Fruit fly (Drosophila melanogaster) whole organism, adult: ENCODE measurements around the gene CG10877.

ENCODE experiments used
- CG7045 ChIP-seq: fragments of 200-800 bp; sonication (Bioruptor generic); optimal IDR thresholded peaks from 2 replicates; lab custom pipeline; 2017; ENCODE audit warnings: missing biosample characterization, mild to moderate bottlenecking, missing genetic modification characterization
- Clk ChIP-seq: fragments of 200-800 bp; sonication (Bioruptor generic); optimal IDR thresholded peaks from 2 replicates; lab custom pipeline; 2017; ENCODE audit warnings: missing biosample characterization, missing genetic modification characterization
- bab1 ChIP-seq: fragments of 200-800 bp; sonication (Bioruptor generic); optimal IDR thresholded peaks from 3 replicates; lab custom pipeline; 2019; ENCODE audit warnings: missing biosample characterization, mild to moderate bottlenecking, missing genetic modification characterization, moderate library complexity
- cnc ChIP-seq, 2 experiments: fragments of >200 bp; optimal IDR thresholded peaks; 2 replicates each; lab custom pipeline; 2017

DNA sequence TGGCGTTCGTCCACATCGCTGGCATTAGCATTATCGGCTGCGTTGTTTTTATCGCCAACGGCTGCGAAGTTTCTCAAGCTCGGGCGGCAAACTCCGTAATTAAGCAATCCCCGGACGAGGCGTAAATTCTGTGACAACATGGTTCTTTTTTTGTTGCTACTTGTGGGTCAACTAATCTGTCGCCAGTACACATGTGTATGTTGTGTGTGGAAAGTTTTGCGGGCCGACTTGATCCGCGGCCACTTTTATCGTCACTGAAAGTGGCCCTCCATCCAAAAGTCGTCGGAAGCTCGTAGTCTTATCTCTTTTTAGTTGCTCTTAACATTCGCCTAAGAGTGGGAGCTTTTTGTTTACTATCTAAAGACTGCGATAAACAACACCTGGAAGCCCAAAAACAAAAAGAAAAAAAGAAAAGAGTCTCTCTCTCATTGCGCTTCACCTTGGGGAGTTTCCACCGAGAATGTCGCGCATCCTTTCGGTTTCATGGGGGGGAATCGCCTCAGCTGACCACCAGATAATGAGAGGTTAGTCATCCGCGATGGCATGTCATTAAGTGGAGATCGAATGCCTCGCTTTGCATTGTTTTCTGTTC lies at the start of gene CG10877:
- TF ChIP-seq CG7045 (GFP tag; lab: Kevin White, UChicago) (no peak), Clk (GFP tag; lab: Kevin White, UChicago) (no peak), cnc (optimal IDR thresholded peaks at IDR 0.05; lab: Kevin White, UChicago) (no peak), bab1 (GFP tag; lab: Kevin White, UChicago) (no peak)
